Fruit fly (Drosophila melanogaster) S2 (cell line): ENCODE measurements around the gene Spn88Eb.

Experiments
- CG8478 ChIP-seq: fragments of >200 bp; optimal IDR thresholded peaks from 2 replicates; lab custom pipeline; 2018
- CTCF ChIP-seq, 2 experiments: fragments of >200 bp; optimal IDR thresholded peaks; 2 replicates each; lab custom pipeline; 2018

DNA sequence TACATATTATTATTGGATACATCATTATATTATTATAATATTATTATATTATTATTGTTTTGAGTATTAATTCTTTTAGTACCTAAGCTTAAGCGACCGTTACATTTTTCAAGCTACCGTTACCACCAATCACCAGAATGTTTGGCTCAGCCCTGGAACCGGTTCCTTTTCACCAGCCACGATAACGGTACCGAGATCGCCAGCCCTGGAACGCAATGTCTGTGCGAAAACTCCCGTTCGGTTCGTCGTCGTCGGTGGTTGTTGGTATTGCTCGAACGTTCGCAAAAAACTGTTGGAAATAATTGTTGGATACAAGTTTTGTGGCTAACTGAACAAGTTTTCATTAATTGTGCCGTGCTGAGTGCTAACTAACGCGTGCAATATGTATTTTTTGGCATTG, 41.2 kb upstream of the Spn88Eb start, which contains the start of gene CG42404:
- TF ChIP-seq CG8478 (lab: Kevin White, UChicago) (no peak), CTCF (optimal IDR thresholded peaks at IDR 0.05; lab: Kevin White, UChicago) (peak in 1 of 2 experiments; percentile 11)
